Fruit fly (Drosophila melanogaster) S2 (cell line): ENCODE measurements around the gene CG13733.

Experiments
- CG8478 ChIP-seq: fragments of >200 bp; optimal IDR thresholded peaks from 2 replicates; lab custom pipeline; 2018
- CTCF ChIP-seq, 2 experiments: fragments of >200 bp; optimal IDR thresholded peaks; 2 replicates each; lab custom pipeline; 2018

CG13733 gene

dm6 chr3L:17478826-17479225 is at the start of gene CG13733, which contains the start of gene qjt:
Gene CG13733 (minus strand): TSS chr3L:17478926.
Gene qjt (plus strand): TSS chr3L:17479096.
- TF ChIP-seq CTCF (optimal IDR thresholded peaks at IDR 0.05; lab: Kevin White, UChicago) (no peak), CG8478 (lab: Kevin White, UChicago) (no peak)

- no peak for TF ChIP-seq CG8478 (lab: Kevin White, UChicago)
- TF ChIP-seq CTCF (optimal IDR thresholded peaks at IDR 0.05; lab: Kevin White, UChicago) = no peak
Measured at dm6 chr3L:17513893-17514616, 35.3 kb upstream of the CG13733 start, which contains the start of the genes U4-U6-60K and CG7564. Gene U4-U6-60K (minus strand): TSS chr3L:17513912. Gene CG7564 (plus strand): TSS chr3L:17514298.

DNA sequence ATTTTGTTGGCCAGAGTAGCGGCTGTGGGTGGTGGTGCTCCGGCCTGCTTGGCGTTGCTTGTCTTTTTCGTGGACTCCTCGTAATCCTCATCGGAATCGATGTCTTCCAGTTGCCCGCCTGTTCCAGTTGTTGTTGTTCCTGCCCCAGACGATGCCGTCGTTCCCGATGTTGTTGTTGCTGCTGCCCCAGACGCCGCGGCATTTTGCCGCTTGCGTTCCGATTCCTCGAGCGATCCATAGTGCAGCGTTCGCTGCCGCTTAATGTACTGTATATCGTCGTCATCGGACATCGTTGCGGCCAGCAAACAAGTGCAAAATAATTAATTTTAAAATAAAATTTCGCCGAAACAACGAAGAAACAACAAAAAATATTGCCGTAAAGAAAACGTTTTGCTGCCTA is 34.8 kb upstream of the CG13733 start:
- no peak for TF ChIP-seq CTCF (optimal IDR thresholded peaks at IDR 0.05; lab: Kevin White, UChicago)
- no peak for TF ChIP-seq CG8478 (lab: Kevin White, UChicago)

dm6 chr3L:17506830-17507229 is 28.1 kb upstream of the CG13733 start:
- no peak for TF ChIP-seq CTCF (optimal IDR thresholded peaks at IDR 0.05; lab: Kevin White, UChicago)
- no peak for TF ChIP-seq CG8478 (lab: Kevin White, UChicago)

dm6 chr3L:17506005-17506760 is 27.5 kb upstream of the CG13733 start:
- no peak for TF ChIP-seq CG8478 (lab: Kevin White, UChicago)
- TF ChIP-seq CTCF (optimal IDR thresholded peaks at IDR 0.05; lab: Kevin White, UChicago) = no peak

- TF ChIP-seq CG8478 (lab: Kevin White, UChicago) = no peak
- TF ChIP-seq CTCF (optimal IDR thresholded peaks at IDR 0.05; lab: Kevin White, UChicago) = no peak
Measured at dm6 chr3L:17504538-17504937, 25.8 kb upstream of the CG13733 start.

DNA sequence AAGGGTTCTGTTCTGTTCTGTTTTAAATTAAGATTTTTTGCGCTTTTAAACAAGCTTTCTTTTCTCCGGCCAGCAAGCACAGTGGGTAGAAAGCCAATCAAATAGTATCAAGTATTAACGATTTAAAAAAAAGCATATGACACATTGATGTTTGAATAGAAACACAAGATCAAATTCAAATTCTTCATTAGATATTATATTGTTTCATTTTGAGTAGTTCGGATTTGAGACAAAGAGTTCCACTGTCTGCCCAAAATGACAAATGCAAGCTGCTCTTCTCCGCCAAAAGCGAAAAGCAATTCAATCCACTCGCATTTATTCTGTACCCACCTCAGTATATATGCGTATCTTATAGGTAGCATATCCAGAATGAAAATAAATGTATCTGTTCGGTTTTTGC is 23.5 kb upstream of the CG13733 start:
- TF ChIP-seq CTCF (optimal IDR thresholded peaks at IDR 0.05; lab: Kevin White, UChicago) (no peak), CG8478 (lab: Kevin White, UChicago) (no peak)

DNA sequence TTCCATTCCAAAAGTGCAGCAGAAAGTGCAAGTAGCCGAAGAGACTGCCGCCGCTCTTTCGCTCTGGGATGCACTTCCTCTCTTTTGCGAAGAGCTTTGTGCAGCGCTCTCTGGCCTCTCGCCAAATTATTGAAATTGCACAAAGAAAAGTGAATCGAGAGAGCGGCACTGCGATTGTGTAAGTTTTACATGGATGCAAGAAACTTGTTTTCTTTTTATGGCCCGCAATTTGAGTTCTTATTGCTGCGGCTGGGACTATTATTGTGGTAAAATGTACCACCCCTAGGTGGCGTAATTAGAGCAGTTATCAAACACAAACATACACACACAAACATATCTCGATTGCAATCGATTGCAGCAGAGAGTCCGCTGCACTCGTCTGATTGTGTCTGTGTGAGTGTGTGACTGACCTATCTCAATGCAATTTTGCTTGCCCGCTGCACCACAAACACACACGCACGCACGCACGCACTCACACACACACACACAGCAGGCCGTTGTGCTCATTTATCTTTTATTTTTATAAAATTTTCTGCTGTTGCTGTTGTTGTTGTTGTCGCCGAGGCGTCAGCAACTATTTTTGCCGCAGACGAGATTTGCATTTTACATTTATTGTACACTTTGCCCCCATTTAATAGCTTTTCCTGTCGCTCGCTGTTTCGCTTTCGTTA is 21.7 kb upstream of the CG13733 start:
- TF ChIP-seq CG8478 (lab: Kevin White, UChicago) = no peak
- no peak for TF ChIP-seq CTCF (optimal IDR thresholded peaks at IDR 0.05; lab: Kevin White, UChicago)

dm6 chr3L:17498952-17499710 is 20.4 kb upstream of the CG13733 start:
- TF ChIP-seq CG8478 (lab: Kevin White, UChicago) = no peak
- TF ChIP-seq CTCF (optimal IDR thresholded peaks at IDR 0.05; lab: Kevin White, UChicago) = no peak

DNA sequence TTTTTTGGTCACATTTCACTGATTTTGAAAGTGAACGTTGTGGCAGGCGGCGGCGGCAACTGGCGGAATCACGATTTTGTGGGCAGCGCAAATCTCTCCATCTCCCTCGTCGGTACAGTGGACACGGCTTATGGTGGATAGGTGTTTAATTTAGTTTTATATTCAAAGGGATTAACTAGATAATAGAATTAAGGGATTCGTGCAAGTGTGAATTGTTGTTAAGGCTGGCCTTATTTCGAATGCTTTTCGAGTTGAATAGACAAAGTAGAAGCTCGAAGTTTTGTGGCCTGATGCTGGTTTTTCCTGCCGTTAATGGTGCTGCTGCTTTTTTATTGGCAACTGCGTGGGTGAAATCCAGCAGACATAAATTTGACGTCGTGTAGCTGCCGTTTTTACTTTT is 19.2 kb upstream of the CG13733 start:
- no peak for TF ChIP-seq CG8478 (lab: Kevin White, UChicago)
- TF ChIP-seq CTCF (optimal IDR thresholded peaks at IDR 0.05; lab: Kevin White, UChicago) = no peak

dm6 chr3L:17496871-17497492 is 18.3 kb upstream of the CG13733 start:
- no peak for TF ChIP-seq CG8478 (lab: Kevin White, UChicago)
- no peak for TF ChIP-seq CTCF (optimal IDR thresholded peaks at IDR 0.05; lab: Kevin White, UChicago)

- no peak for TF ChIP-seq CTCF (optimal IDR thresholded peaks at IDR 0.05; lab: Kevin White, UChicago)
- no peak for TF ChIP-seq CG8478 (lab: Kevin White, UChicago)
Measured at dm6 chr3L:17496012-17496411, 17.3 kb upstream of the CG13733 start.

dm6 chr3L:17495266-17495961 is 16.7 kb upstream of the CG13733 start:
- TF ChIP-seq CG8478 (lab: Kevin White, UChicago) = no peak
- TF ChIP-seq CTCF (optimal IDR thresholded peaks at IDR 0.05; lab: Kevin White, UChicago) = no peak
